Worm (Caenorhabditis elegans): Measurements from ENCODE around the gene obr-3.

Gene obr-3

ce11 chrX:13809773-13810172 is at the start of gene obr-3:
TSS of gene obr-3 (minus strand) at chrX:13809873.
- no peak for TF ChIP-seq C04F5.9 (tag; optimal IDR thresholded peaks at IDR 0.05)
- no peak for TF ChIP-seq sox-4 (tag; optimal IDR thresholded peaks at IDR 0.05)

- no peak for TF ChIP-seq aly-2 (tag; optimal IDR thresholded peaks at IDR 0.05)
- TF ChIP-seq jun-1 (tag; optimal IDR thresholded peaks at IDR 0.05): no peak
- no peak for TF ChIP-seq lin-39 (tag; optimal IDR thresholded peaks at IDR 0.05)
- no peak for TF ChIP-seq alr-1 (tag; optimal IDR thresholded peaks at IDR 0.05; ENCODE audit: borderline replicate concordance)
- TF ChIP-seq pax-3 (tag; optimal IDR thresholded peaks at IDR 0.05): no peak
- no peak for TF ChIP-seq lin-35 (GFP tag; optimal IDR thresholded peaks at IDR 0.05)
- TF ChIP-seq xbp-1 (tag; optimal IDR thresholded peaks at IDR 0.05): no peak
- no peak for TF ChIP-seq lsy-2 (tag; optimal IDR thresholded peaks at IDR 0.05)
- TF ChIP-seq tlp-1 (tag; optimal IDR thresholded peaks at IDR 0.05): no peak
- TF ChIP-seq sptf-1 (tag; optimal IDR thresholded peaks at IDR 0.05): no peak
- TF ChIP-seq C16A3.4 (tag; optimal IDR thresholded peaks at IDR 0.05): no peak
- no peak for TF ChIP-seq ets-5 (GFP tag; IDR thresholded peaks at IDR 0.05)
- no peak for TF ChIP-seq C34B4.2 (tag; optimal IDR thresholded peaks at IDR 0.05)
- no peak for TF ChIP-seq hlh-4 (tag; optimal IDR thresholded peaks at IDR 0.05)
- no peak for TF ChIP-seq nhr-11 (tag; optimal IDR thresholded peaks at IDR 0.05)
- no peak for TF ChIP-seq nhr-76 (tag; optimal IDR thresholded peaks at IDR 0.05)
- no peak for TF ChIP-seq snpc-4 (tag; optimal IDR thresholded peaks at IDR 0.05)
- no peak for TF ChIP-seq grh-1 (GFP tag; IDR thresholded peaks at IDR 0.05)
- no peak for TF ChIP-seq mdl-1 (tag; optimal IDR thresholded peaks at IDR 0.05)
Measured at ce11 chrX:13858693-13859092, 49.0 kb upstream of the obr-3 start, which contains the start of gene M03B6.4. TSS of gene M03B6.4 (plus strand) at chrX:13858841.

- TF ChIP-seq efl-1 (optimal IDR thresholded peaks at IDR 0.05) (no peak), efl-1 (GFP tag; optimal IDR thresholded peaks at IDR 0.05 in 1 of 2) (peak in 1 of 2 experiments; percentile 91), egl-13 (tag; optimal IDR thresholded peaks at IDR 0.05) (no peak)
Measured at ce11 chrX:13855928-13856327, 46.3 kb upstream of the obr-3 start.

- TF ChIP-seq ets-5 (GFP tag; IDR thresholded peaks at IDR 0.05): no peak
- TF ChIP-seq hlh-4 (tag; optimal IDR thresholded peaks at IDR 0.05): no peak
- TF ChIP-seq fkh-8 (tag; optimal IDR thresholded peaks at IDR 0.05): no peak
- TF ChIP-seq aly-2 (tag; optimal IDR thresholded peaks at IDR 0.05): no peak
- no peak for TF ChIP-seq pag-3 (tag; optimal IDR thresholded peaks at IDR 0.05; ENCODE audit: borderline replicate concordance, insufficient read depth)
- TF ChIP-seq C04F5.9 (tag; optimal IDR thresholded peaks at IDR 0.05): no peak
- no peak for TF ChIP-seq nhr-12 (tag; optimal IDR thresholded peaks at IDR 0.05)
- TF ChIP-seq lin-13 (GFP tag; optimal IDR thresholded peaks at IDR 0.05): no peak
- no peak for TF ChIP-seq sptf-1 (tag; optimal IDR thresholded peaks at IDR 0.05)
- TF ChIP-seq tbx-2 (tag; optimal IDR thresholded peaks at IDR 0.05): no peak
- TF ChIP-seq fkh-10 (GFP tag; optimal IDR thresholded peaks at IDR 0.05): no peak
Measured at ce11 chrX:13852606-13853005, 42.9 kb upstream of the obr-3 start, which contains the start of gene mct-3. TSS of gene mct-3 (plus strand) at chrX:13852906.

- TF ChIP-seq sptf-1 (tag; optimal IDR thresholded peaks at IDR 0.05) (no peak), mdl-1 (tag; optimal IDR thresholded peaks at IDR 0.05) (no peak), elt-2 (tag; optimal IDR thresholded peaks at IDR 0.05) (peak; percentile 27), efl-1 (optimal IDR thresholded peaks at IDR 0.05) (no peak), efl-1 (GFP tag; optimal IDR thresholded peaks at IDR 0.05 in 1 of 2) (peak in 1 of 2 experiments; percentile 13)
Measured at ce11 chrX:13851590-13851989, 41.9 kb upstream of the obr-3 start.

ce11 chrX:13850359-13850758 is 40.7 kb upstream of the obr-3 start:
- no peak for TF ChIP-seq nhr-71 (tag; optimal IDR thresholded peaks at IDR 0.05)
- TF ChIP-seq efl-1 (optimal IDR thresholded peaks at IDR 0.05): no peak
- peak in 1 of 2 experiments; percentile 83 for TF ChIP-seq efl-1 (GFP tag; optimal IDR thresholded peaks at IDR 0.05 in 1 of 2)
- no peak for TF ChIP-seq elt-3 (tag; optimal IDR thresholded peaks at IDR 0.05)
- TF ChIP-seq Y116A8C.19 (tag; optimal IDR thresholded peaks at IDR 0.05; ENCODE audit: borderline replicate concordance): no peak
- TF ChIP-seq hpl-2 (GFP tag; optimal IDR thresholded peaks at IDR 0.05): no peak
